Worm (Caenorhabditis elegans): Measurements from ENCODE around the gene E01G6.2.

- no peak for TF ChIP-seq flt-1 (GFP tag; IDR thresholded peaks at IDR 0.05)
- no peak for TF ChIP-seq scrt-1 (GFP tag; IDR thresholded peaks at IDR 0.05)
- TF ChIP-seq hmbx-1 (tag; optimal IDR thresholded peaks at IDR 0.05), result no peak
- no peak for TF ChIP-seq F13C5.2 (tag; optimal IDR thresholded peaks at IDR 0.05)
- TF ChIP-seq ama-1 (optimal IDR thresholded peaks at IDR 0.05), result no peak
- no peak for TF ChIP-seq sea-1 (GFP tag; conservative IDR thresholded peaks at IDR 0.05)
- no peak for TF ChIP-seq aly-1 (tag; optimal IDR thresholded peaks at IDR 0.05)
- TF ChIP-seq hmg-4 (GFP tag; optimal IDR thresholded peaks at IDR 0.05), result no peak
- TF ChIP-seq tbx-37 (GFP tag; conservative IDR thresholded peaks at IDR 0.05), result no peak
- no peak for TF ChIP-seq tbx-11 (GFP tag; IDR thresholded peaks at IDR 0.05)
- TF ChIP-seq tra-4 (tag; optimal IDR thresholded peaks at IDR 0.05), result no peak
- no peak for TF ChIP-seq B0310.2 (tag; optimal IDR thresholded peaks at IDR 0.05)
Observed at ce11 chrX:12260381-12260931, 4.0 kb downstream of the E01G6.2 start, which contains the start of gene E01G6.1.
